Worm (Caenorhabditis elegans) whole organism, late embryonic: ENCODE measurements around the gene D2045.7.
"Not testable (repeated sequence)": the region's sequence is repeated elsewhere in the genome, so short reads cannot be mapped to it uniquely, and the experiment has no call there.

Experiments
- C08G9.2 ChIP-seq: sonication (generic microtip); optimal IDR thresholded peaks from 2 replicates; lab custom pipeline; 2016; ENCODE audit warnings: mild to moderate bottlenecking, missing genetic modification characterization, moderate library complexity, missing compliant biosample characterization
- C38D4.7 ChIP-seq: fragments of 200-800 bp; sonication (Bioruptor generic); optimal IDR thresholded peaks from 2 replicates; lab custom pipeline; 2018; ENCODE audit warnings: mild to moderate bottlenecking, missing genetic modification characterization, moderate library complexity, missing compliant biosample characterization
- F13H6.1 ChIP-seq: sonication (generic microtip); optimal IDR thresholded peaks from 2 replicates; lab custom pipeline; 2016; ENCODE audit warnings: missing genetic modification characterization, missing compliant biosample characterization
- K09A11.1 ChIP-seq: sonication (generic microtip); optimal IDR thresholded peaks from 2 replicates; lab custom pipeline; 2017; ENCODE audit warnings: antibody characterized with exemption, mild to moderate bottlenecking, missing genetic modification characterization, missing compliant biosample characterization; ENCODE audit not compliant: insufficient read depth
- T23F11.4 ChIP-seq: fragments of 200-800 bp; sonication (Bioruptor generic); optimal IDR thresholded peaks from 2 replicates; lab custom pipeline; 2018; ENCODE audit warnings: mild to moderate bottlenecking, missing genetic modification characterization, missing compliant biosample characterization
- Y22D7AL.16 ChIP-seq: sonication (generic microtip); optimal IDR thresholded peaks from 2 replicates; lab custom pipeline; 2016; ENCODE audit warnings: missing genetic modification characterization, missing compliant biosample characterization
- ahr-1 ChIP-seq: sonication (generic microtip); optimal IDR thresholded peaks from 2 replicates; lab custom pipeline; 2016; ENCODE audit warnings: missing genetic modification characterization, missing compliant biosample characterization
- ceh-14 ChIP-seq: sonication (generic microtip); optimal IDR thresholded peaks from 2 replicates; lab custom pipeline; 2016; ENCODE audit warnings: missing genotype, missing genetic modification characterization, missing compliant biosample characterization
- ceh-18 ChIP-seq: sonication (generic microtip); optimal IDR thresholded peaks from 2 replicates; lab custom pipeline; 2016; ENCODE audit warnings: missing genetic modification characterization, missing compliant biosample characterization
- ceh-19 ChIP-seq: fragments of 200-800 bp; sonication (Bioruptor generic); optimal IDR thresholded peaks from 2 replicates; lab custom pipeline; 2018; ENCODE audit warnings: mild to moderate bottlenecking, missing genetic modification characterization, missing compliant biosample characterization
- ceh-22 ChIP-seq: sonication (generic microtip); optimal IDR thresholded peaks from 2 replicates; lab custom pipeline; 2017; ENCODE audit warnings: missing biosample characterization, missing genetic modification characterization
- ceh-30 ChIP-seq: fragments of 150-350 bp; optimal IDR thresholded peaks from 2 replicates; lab custom pipeline; 2014; ENCODE audit warnings: missing biosample characterization, missing genetic modification characterization
- ceh-31 ChIP-seq: sonication (generic microtip); optimal IDR thresholded peaks from 2 replicates; lab custom pipeline; 2016; ENCODE audit warnings: missing genetic modification characterization, missing compliant biosample characterization
- ceh-34 ChIP-seq: sonication (generic microtip); optimal IDR thresholded peaks from 2 replicates; lab custom pipeline; 2016; ENCODE audit warnings: mild to moderate bottlenecking, missing genetic modification characterization, missing compliant biosample characterization
- ceh-45 ChIP-seq: fragments of 200-800 bp; sonication (Bioruptor generic); IDR thresholded peaks from 2 replicates; pipeline ENCODE4 v1.3.6; 2022; ENCODE audit warnings: missing genetic modification reagents, missing genetic modification characterization, missing compliant biosample characterization
- ceh-9 ChIP-seq: sonication (generic microtip); optimal IDR thresholded peaks from 2 replicates; lab custom pipeline; 2016; ENCODE audit warnings: mild to moderate bottlenecking, missing genetic modification characterization, inconsistent platforms, missing compliant biosample characterization
- dve-1 ChIP-seq: sonication (generic microtip); optimal IDR thresholded peaks from 2 replicates; lab custom pipeline; 2017; ENCODE audit warnings: antibody characterized with exemption, mild to moderate bottlenecking, missing genetic modification characterization, missing compliant biosample characterization
- elt-2 ChIP-seq: sonication (generic microtip); optimal IDR thresholded peaks from 2 replicates; lab custom pipeline; 2016; ENCODE audit warnings: missing genetic modification reagents, missing genetic modification characterization, missing compliant biosample characterization
- fax-1 ChIP-seq: sonication (generic microtip); optimal IDR thresholded peaks from 2 replicates; lab custom pipeline; 2016; ENCODE audit warnings: missing genotype, missing genetic modification characterization, missing compliant biosample characterization
- fkh-6 ChIP-seq: sonication (generic microtip); optimal IDR thresholded peaks from 2 replicates; lab custom pipeline; 2016; ENCODE audit warnings: missing genetic modification characterization, missing compliant biosample characterization
- gmeb-2 ChIP-seq: sonication (generic microtip); optimal IDR thresholded peaks from 2 replicates; lab custom pipeline; 2016; ENCODE audit warnings: missing genetic modification characterization, inconsistent platforms, missing compliant biosample characterization
- hlh-15 ChIP-seq: sonication (generic microtip); optimal IDR thresholded peaks from 2 replicates; lab custom pipeline; 2016; ENCODE audit warnings: missing genetic modification characterization, missing compliant biosample characterization
- lim-6 ChIP-seq: sonication (generic microtip); optimal IDR thresholded peaks from 2 replicates; lab custom pipeline; 2016; ENCODE audit warnings: missing genetic modification characterization, missing compliant biosample characterization
- nfya-1 ChIP-seq: sonication (generic microtip); optimal IDR thresholded peaks from 2 replicates; lab custom pipeline; 2017; ENCODE audit warnings: missing genetic modification characterization, mild to moderate bottlenecking, missing compliant biosample characterization, antibody characterized with exemption, moderate library complexity
- nhr-11 ChIP-seq: fragments of 150-350 bp; optimal IDR thresholded peaks from 2 replicates; lab custom pipeline; 2014; ENCODE audit warnings: missing biosample characterization, missing genetic modification characterization
- pax-1 ChIP-seq: fragments of 150-350 bp; optimal IDR thresholded peaks from 2 replicates; lab custom pipeline; 2014; ENCODE audit warnings: missing biosample characterization, missing genetic modification characterization
- pha-2 ChIP-seq: sonication (generic microtip); optimal IDR thresholded peaks from 2 replicates; lab custom pipeline; 2017; ENCODE audit warnings: mild to moderate bottlenecking, missing genetic modification characterization, missing compliant biosample characterization
- pha-4 ChIP-seq: fragments of 150-350 bp; optimal IDR thresholded peaks from 2 replicates; lab custom pipeline; 2018; ENCODE audit warnings: missing biosample characterization, missing genetic modification reagents, missing genetic modification characterization
- pqm-1 ChIP-seq: sonication (generic microtip); optimal IDR thresholded peaks from 2 replicates; lab custom pipeline; 2016; ENCODE audit warnings: missing genetic modification characterization, missing compliant biosample characterization
- pros-1 ChIP-seq: fragments of 150-350 bp; optimal IDR thresholded peaks from 2 replicates; lab custom pipeline; 2014; ENCODE audit warnings: missing biosample characterization, missing genetic modification reagents, missing genetic modification characterization
- ref-2 ChIP-seq: sonication (generic microtip); optimal IDR thresholded peaks from 2 replicates; lab custom pipeline; 2016; ENCODE audit warnings: missing genetic modification characterization, missing compliant biosample characterization
- tbx-2 ChIP-seq: sonication (generic microtip); optimal IDR thresholded peaks from 2 replicates; lab custom pipeline; 2016; ENCODE audit warnings: missing genetic modification characterization, missing compliant biosample characterization
- tbx-7 ChIP-seq: sonication (generic microtip); optimal IDR thresholded peaks from 2 replicates; lab custom pipeline; 2016; ENCODE audit warnings: missing genotype, missing genetic modification characterization, missing compliant biosample characterization
- unc-3 ChIP-seq, 2 experiments: fragments of 200-800 bp in 1 of 2; sonication (Bioruptor generic) in 1 of 2; sonication (generic microtip) in 1 of 2; conservative IDR thresholded peaks in 1 of 2; optimal IDR thresholded peaks in 1 of 2; 2 replicates each; pipeline versions ENCODE4 v1.3.6 to Lab custom; 2016 to 2022; ENCODE audit warnings: missing compliant biosample characterization in 2 of 2, missing genetic modification characterization in 2 of 2, missing genetic modification reagents in 1 of 2
- unc-42 ChIP-seq: sonication (generic microtip); optimal IDR thresholded peaks from 2 replicates; lab custom pipeline; 2016; ENCODE audit warnings: missing genotype, missing genetic modification characterization, missing compliant biosample characterization
- unc-86 ChIP-seq: sonication (generic microtip); optimal IDR thresholded peaks from 2 replicates; lab custom pipeline; 2016; ENCODE audit warnings: missing genetic modification characterization, missing compliant biosample characterization

Gene D2045.7

DNA sequence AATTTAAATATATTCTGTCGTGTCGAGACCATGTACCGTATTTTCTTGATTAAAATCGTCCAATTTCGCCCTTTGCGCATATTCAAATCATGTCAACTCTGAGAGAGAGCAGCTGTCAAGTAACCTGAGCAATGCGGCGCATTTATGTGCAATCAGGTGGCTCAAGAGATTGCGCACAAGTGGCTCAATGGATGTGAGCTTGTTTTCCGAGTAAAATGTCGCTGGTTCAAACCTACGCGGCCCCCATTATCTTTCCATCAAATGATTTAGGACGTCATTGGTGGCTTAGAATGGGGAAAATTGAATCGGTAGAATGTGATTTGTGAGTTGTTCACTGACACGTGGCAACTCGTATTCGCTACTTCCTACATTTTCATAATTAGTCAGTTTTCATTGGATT lies 47.2 kb upstream of the D2045.7 start (continued):
- TF ChIP-seq K09A11.1 (tag; lab: Kevin White, UChicago) (no peak), pax-1 (tag; lab: Kevin White, UChicago) (no peak), nhr-11 (tag; lab: Kevin White, UChicago) (no peak), ceh-45 (no peak), pha-4 (no peak), ceh-30 (no peak), pha-2 (tag; lab: Kevin White, UChicago) (peak; percentile 73), ceh-22 (no peak), hlh-15 (tag; lab: Kevin White, UChicago) (no peak), fkh-6 (tag; lab: Kevin White, UChicago) (no peak), ceh-9 (tag; lab: Kevin White, UChicago) (no peak), ceh-19 (peak; percentile 29), ahr-1 (tag; lab: Kevin White, UChicago) (peak; percentile 27), C38D4.7 (GFP tag; lab: Kevin White, UChicago) (peak; percentile 63), gmeb-2 (peak; percentile 38), ceh-14 (tag; lab: Kevin White, UChicago) (peak; percentile 1), Y22D7AL.16 (tag; lab: Kevin White, UChicago) (no peak), tbx-7 (tag; lab: Kevin White, UChicago) (peak; percentile 49), C08G9.2 (peak; percentile 54), dve-1 (tag; lab: Kevin White, UChicago) (no peak)

DNA sequence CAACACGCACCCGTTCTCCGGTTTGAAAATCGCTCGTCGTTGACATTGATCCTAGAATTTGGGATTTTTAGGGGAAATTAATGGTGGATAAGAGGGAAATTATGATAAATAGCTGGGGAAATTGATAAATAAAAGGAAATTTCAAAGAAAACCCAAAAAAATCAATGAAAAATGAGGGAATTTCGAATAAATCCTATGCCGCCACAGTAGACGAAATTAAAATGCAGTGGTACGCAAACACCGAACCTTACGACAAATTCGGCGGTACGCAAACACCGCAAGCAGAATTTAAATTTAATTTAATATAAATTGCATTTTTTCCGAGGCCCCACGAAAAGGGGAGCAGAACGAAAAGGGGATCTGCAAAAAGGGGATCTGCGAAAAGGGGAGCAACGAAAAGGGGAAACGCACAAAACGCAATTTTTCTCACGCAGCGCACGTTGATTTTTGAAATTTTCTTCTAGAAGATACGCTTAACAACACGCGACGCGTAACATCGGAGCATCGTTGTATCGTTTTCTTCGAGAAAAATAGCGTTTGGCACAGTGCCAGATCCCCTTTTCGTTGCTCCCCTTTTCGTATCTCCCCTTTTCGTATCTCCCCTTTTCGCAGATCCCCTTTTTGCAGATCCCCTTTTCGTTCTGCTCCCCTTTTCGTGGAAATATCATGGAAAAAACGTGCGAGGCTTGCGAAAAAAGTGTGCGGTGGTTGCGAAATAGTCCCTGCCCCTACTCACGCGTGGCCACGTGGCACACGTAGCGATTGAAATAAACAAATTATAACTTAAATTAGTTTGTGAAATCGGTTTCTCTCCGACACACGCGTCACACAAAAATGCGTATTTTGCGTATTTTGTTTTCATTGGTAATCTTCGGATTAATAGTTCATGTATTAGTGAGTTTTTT lies 43.1 kb upstream of the D2045.7 start, which contains the start of the genes smrd-1 and enu-3.1:
TSS of gene smrd-1 (minus strand) at position 51 of the 905 bp plus-strand sequence.
TSS of gene enu-3.1 (plus strand) at position 339 of the 905 bp plus-strand sequence.
- TF ChIP-seq ref-2 (tag; lab: Kevin White, UChicago) (peak; percentile 36), ceh-34 (tag; lab: Kevin White, UChicago) (peak; percentile 50), lim-6 (peak; percentile 83), ceh-18 (tag; lab: Kevin White, UChicago) (peak; percentile 40), C08G9.2 (peak; percentile 40), elt-2 (peak; percentile 14), unc-42 (tag; lab: Kevin White, UChicago) (peak; percentile 99), tbx-2 (tag; lab: Kevin White, UChicago) (peak; percentile 58), unc-3 (GFP tag; conservative IDR thresholded peaks at IDR 0.05; lab: Robert Waterston, UW) (0 out of 2 replicates have a peak, but pooled peaks have one; percentile 15), unc-86 (tag; lab: Kevin White, UChicago) (peak; percentile 23), ceh-31 (tag; lab: Kevin White, UChicago) (peak; percentile 87), ceh-14 (tag; lab: Kevin White, UChicago) (peak; percentile 97), pqm-1 (tag; lab: Kevin White, UChicago) (peak; percentile 48), nfya-1 (tag; lab: Kevin White, UChicago) (peak; percentile 4), fax-1 (tag; lab: Kevin White, UChicago) (peak; percentile 31), F13H6.1 (peak; percentile 49)
- TF ChIP-seq unc-3 (tag; optimal IDR thresholded peaks at IDR 0.05; lab: Kevin White, UChicago), result not testable (repeated sequence)

DNA sequence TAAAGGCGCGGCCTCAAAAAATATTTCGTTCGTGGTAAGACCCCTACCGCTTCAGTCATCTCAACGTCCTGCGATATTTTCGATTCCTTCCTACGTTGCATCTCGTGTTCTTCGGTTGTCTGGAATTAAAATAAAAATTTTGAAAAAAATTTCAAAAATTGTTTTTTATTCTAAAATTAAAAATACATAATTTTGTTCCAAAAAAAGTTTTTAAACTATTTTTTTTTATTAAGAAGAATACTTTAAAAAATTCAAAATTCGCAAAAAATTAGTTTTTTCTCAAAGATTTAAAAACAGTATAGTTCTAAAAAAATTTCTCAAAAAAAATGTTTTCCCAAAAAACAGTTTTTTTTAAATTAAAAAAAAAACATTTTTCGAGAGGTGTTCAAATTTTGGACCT lies 40.5 kb upstream of the D2045.7 start, which contains the start of gene H04D03.6:
TSS of gene H04D03.6 (minus strand) at position 101 of the 400 bp plus-strand sequence.
- TF ChIP-seq T23F11.4 (GFP tag; lab: Kevin White, UChicago); pha-4; pros-1 (tag; lab: Kevin White, UChicago): not testable (repeated sequence)
- TF ChIP-seq, all 69 proteins: peak for 0; not testable (repeated sequence) for 69
